Fruit fly (Drosophila melanogaster) whole organism: ENCODE data around the gene atms.

Experiments
- CG8478 ChIP-seq: fragments of >200 bp; optimal IDR thresholded peaks from 2 replicates; lab custom pipeline; 2018; ENCODE audit warnings: inconsistent platforms
- EcR ChIP-seq, 2 experiments: fragments of >200 bp; optimal IDR thresholded peaks; 2 replicates each; lab custom pipeline; 2017; ENCODE audit warnings: missing biosample characterization in 2 of 2, missing genetic modification characterization in 2 of 2, missing genetic modification reagents in 2 of 2
- pan ChIP-seq: fragments of >200 bp; optimal IDR thresholded peaks from 2 replicates; lab custom pipeline; 2017
- psq ChIP-seq: fragments of >200 bp; optimal IDR thresholded peaks from 2 replicates; lab custom pipeline; 2017
- usp ChIP-seq: fragments of >200 bp; optimal IDR thresholded peaks from 2 replicates; lab custom pipeline; 2017; ENCODE audit warnings: missing biosample characterization, missing genetic modification characterization, mixed read lengths

- TF ChIP-seq usp (GFP tag; lab: Kevin White, UChicago) (no peak), EcR (GFP tag; optimal IDR thresholded peaks at IDR 0.05; lab: Kevin White, UChicago) (no peak), psq (no peak), CG8478 (lab: Kevin White, UChicago) (no peak), pan (no peak)
Measured at dm6 chr3R:4813172-4813716, 63.4 kb downstream of the atms start.
